Worm (Caenorhabditis elegans): ENCODE results near the gene R02F11.9.

DNA sequence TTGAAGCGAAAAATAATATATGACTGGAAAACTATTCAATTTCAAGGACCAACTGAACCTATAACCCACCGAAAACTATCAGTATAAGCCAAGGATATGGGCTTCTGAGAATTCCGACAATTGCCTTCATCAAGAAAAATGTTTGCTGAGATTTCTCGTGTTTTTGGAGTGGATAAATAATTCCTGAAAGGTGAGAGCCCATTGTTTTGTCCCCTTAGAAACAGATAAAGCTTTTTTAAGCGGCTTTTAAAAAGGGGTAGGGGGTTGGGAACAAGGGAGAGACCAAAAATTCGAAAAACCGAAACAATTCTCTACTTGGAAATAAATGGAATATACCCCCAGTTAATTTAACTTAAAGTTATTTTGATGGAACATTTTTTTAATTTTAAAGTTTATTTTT is 20.8 kb upstream of the R02F11.9 start, which contains the start of gene C18G1.8:
- TF ChIP-seq nhr-237 (tag; optimal IDR thresholded peaks at IDR 0.05): no peak
- no peak for TF ChIP-seq crh-2 (tag; optimal IDR thresholded peaks at IDR 0.05)
- TF ChIP-seq nhr-11 (tag; optimal IDR thresholded peaks at IDR 0.05): no peak
- no peak for TF ChIP-seq skn-1 (tag; optimal IDR thresholded peaks at IDR 0.05)
- no peak for TF ChIP-seq ztf-4 (tag; optimal IDR thresholded peaks at IDR 0.05)
- TF ChIP-seq ztf-11 (tag; optimal IDR thresholded peaks at IDR 0.05): no peak
- TF ChIP-seq gmeb-1 (tag; optimal IDR thresholded peaks at IDR 0.05): no peak
- no peak for TF ChIP-seq ztf-1 (GFP tag; conservative IDR thresholded peaks at IDR 0.05)
- TF ChIP-seq snpc-4 (tag; optimal IDR thresholded peaks at IDR 0.05): no peak
- no peak for TF ChIP-seq sem-4 (tag; optimal IDR thresholded peaks at IDR 0.05)
- no peak for TF ChIP-seq nhr-12 (tag; optimal IDR thresholded peaks at IDR 0.05)
- TF ChIP-seq elt-3 (tag; optimal IDR thresholded peaks at IDR 0.05): no peak
